Fruit fly (Drosophila melanogaster) whole organism, embryonic: ENCODE data around the gene CG15728.

ENCODE experiments used
- B-H2 ChIP-seq: fragments of 200-800 bp; sonication (Bioruptor generic); optimal IDR thresholded peaks from 2 replicates; lab custom pipeline; 2018; ENCODE audit warnings: missing biosample characterization, mild to moderate bottlenecking, missing genetic modification characterization
- Blimp-1 ChIP-seq: fragments of 200-800 bp; sonication (Bioruptor generic); optimal IDR thresholded peaks from 3 replicates; lab custom pipeline; 2018; ENCODE audit warnings: missing biosample characterization, missing genetic modification characterization, mild to moderate bottlenecking, moderate library complexity, missing genetic modification reagents
- BtbVII ChIP-seq: fragments of 200-800 bp; sonication (Bioruptor generic); optimal IDR thresholded peaks from 3 replicates; lab custom pipeline; 2017; ENCODE audit warnings: missing biosample characterization, mild to moderate bottlenecking, missing genetic modification characterization
- CG10209 ChIP-seq: fragments of 200-800 bp; sonication (Bioruptor generic); optimal IDR thresholded peaks from 3 replicates; lab custom pipeline; 2017; ENCODE audit warnings: missing biosample characterization, mild to moderate bottlenecking, missing genetic modification characterization, missing genetic modification reagents
- CG11085 ChIP-seq: fragments of 200-800 bp; sonication (Bioruptor generic); IDR thresholded peaks from 2 replicates; pipeline ENCODE4 v1.3.6; 2022; ENCODE audit warnings: missing biosample characterization, missing genetic modification characterization
- CG11504 ChIP-seq: fragments of 200-800 bp; sonication (Bioruptor generic); optimal IDR thresholded peaks from 3 replicates; lab custom pipeline; 2019; ENCODE audit warnings: missing biosample characterization, mild to moderate bottlenecking, missing genetic modification characterization, moderate library complexity
- CG14710 ChIP-seq: fragments of 200-800 bp; sonication (Bioruptor generic); optimal IDR thresholded peaks from 3 replicates; lab custom pipeline; 2019; ENCODE audit warnings: missing biosample characterization, mild to moderate bottlenecking, missing genetic modification characterization, moderate library complexity
- CG15601 ChIP-seq: fragments of 200-800 bp; sonication (Bioruptor generic); optimal IDR thresholded peaks from 3 replicates; lab custom pipeline; 2019; ENCODE audit warnings: missing biosample characterization, mild to moderate bottlenecking, missing genetic modification characterization, moderate library complexity
- CG1602 ChIP-seq: fragments of 200-800 bp; sonication (Bioruptor generic); optimal IDR thresholded peaks from 3 replicates; lab custom pipeline; 2016; ENCODE audit warnings: missing biosample characterization, missing genetic modification characterization
- CG16863 ChIP-seq: fragments of 200-800 bp; sonication (Bioruptor generic); optimal IDR thresholded peaks from 3 replicates; lab custom pipeline; 2016; ENCODE audit warnings: missing biosample characterization, missing genetic modification characterization
- CG17328 ChIP-seq: fragments of 200-800 bp; sonication (Bioruptor generic); IDR thresholded peaks from 2 replicates; pipeline ENCODE4 v1.3.6; 2022; ENCODE audit warnings: missing biosample characterization, missing genetic modification characterization
- CG17359 ChIP-seq: fragments of 200-800 bp; sonication (Bioruptor generic); optimal IDR thresholded peaks from 3 replicates; lab custom pipeline; 2018; ENCODE audit warnings: missing biosample characterization, mild to moderate bottlenecking, missing genetic modification characterization, moderate library complexity
- CG17385 ChIP-seq: fragments of 200-800 bp; sonication (Bioruptor generic); optimal IDR thresholded peaks from 3 replicates; lab custom pipeline; 2018; ENCODE audit warnings: missing biosample characterization, mild to moderate bottlenecking, missing genetic modification characterization
- CG17568 ChIP-seq: fragments of 200-800 bp; sonication (Bioruptor generic); optimal IDR thresholded peaks from 2 replicates; lab custom pipeline; 2018; ENCODE audit warnings: missing biosample characterization, mild to moderate bottlenecking, missing genetic modification characterization, moderate library complexity
- CG18476 ChIP-seq: fragments of 200-800 bp; sonication (Bioruptor generic); optimal IDR thresholded peaks from 2 replicates; lab custom pipeline; 2016; ENCODE audit warnings: missing biosample characterization, mild to moderate bottlenecking, missing genetic modification characterization
- CG3281 ChIP-seq: fragments of 200-800 bp; sonication (Bioruptor generic); optimal IDR thresholded peaks from 3 replicates; lab custom pipeline; 2017; ENCODE audit warnings: missing biosample characterization, mild to moderate bottlenecking, missing genetic modification characterization
- CG33213 ChIP-seq: fragments of 200-800 bp; sonication (Bioruptor generic); optimal IDR thresholded peaks from 3 replicates; lab custom pipeline; 2016; ENCODE audit warnings: missing biosample characterization, missing genetic modification characterization
- CG33557 ChIP-seq: fragments of 200-800 bp; sonication (Bioruptor generic); optimal IDR thresholded peaks from 2 replicates; lab custom pipeline; 2019; ENCODE audit warnings: missing biosample characterization, mild to moderate bottlenecking, missing genetic modification characterization, moderate library complexity
- CG4328 ChIP-seq: fragments of 200-800 bp; sonication (Bioruptor generic); optimal IDR thresholded peaks from 3 replicates; lab custom pipeline; 2017; ENCODE audit warnings: missing biosample characterization, missing genetic modification reagents, missing genetic modification characterization
- CG4424 ChIP-seq: fragments of 200-800 bp; sonication (Bioruptor generic); optimal IDR thresholded peaks from 3 replicates; lab custom pipeline; 2016; ENCODE audit warnings: missing biosample characterization, missing genetic modification characterization
- CG6272 ChIP-seq: fragments of 200-800 bp; sonication (Bioruptor generic); IDR thresholded peaks from 2 replicates; pipeline ENCODE4 v1.3.6; 2022; ENCODE audit warnings: missing biosample characterization, missing genetic modification characterization
- CG7372 ChIP-seq: fragments of 200-800 bp; sonication (Bioruptor generic); IDR thresholded peaks from 2 replicates; pipeline ENCODE4 v1.3.6; 2022; ENCODE audit warnings: missing biosample characterization, missing genetic modification characterization
- CG7963 ChIP-seq: fragments of 200-800 bp; sonication (Bioruptor generic); IDR thresholded peaks from 3 replicates; pipeline ENCODE4 v1.3.6; 2022; ENCODE audit warnings: missing biosample characterization, missing genetic modification characterization; ENCODE audit not compliant: partially characterized antibody
- CG8281 ChIP-seq: fragments of 200-800 bp; sonication (Bioruptor generic); optimal IDR thresholded peaks from 2 replicates; lab custom pipeline; 2018; ENCODE audit warnings: missing biosample characterization, mild to moderate bottlenecking, missing genetic modification characterization, moderate library complexity
- Camta ChIP-seq: fragments of 200-800 bp; sonication (Bioruptor generic); optimal IDR thresholded peaks from 2 replicates; lab custom pipeline; 2016; ENCODE audit warnings: missing biosample characterization, missing genetic modification characterization
- CkIIα-i1 ChIP-seq: fragments of 200-800 bp; sonication (Bioruptor generic); IDR thresholded peaks from 2 replicates; pipeline ENCODE4 v1.3.6; 2022; ENCODE audit warnings: missing biosample characterization, missing genetic modification characterization
- MESR4 ChIP-seq: fragments of 200-800 bp; sonication (Bioruptor generic); optimal IDR thresholded peaks from 2 replicates; lab custom pipeline; 2018; ENCODE audit warnings: missing biosample characterization, mild to moderate bottlenecking, missing genetic modification characterization, moderate library complexity
- MTF-1 ChIP-seq: fragments of 200-800 bp; sonication (Bioruptor generic); optimal IDR thresholded peaks from 2 replicates; lab custom pipeline; 2018; ENCODE audit warnings: missing biosample characterization, mild to moderate bottlenecking, missing genetic modification characterization, borderline replicate concordance
- Meics ChIP-seq: fragments of 200-800 bp; sonication (Bioruptor generic); optimal IDR thresholded peaks from 2 replicates; lab custom pipeline; 2017; ENCODE audit warnings: missing biosample characterization, mild to moderate bottlenecking, missing genetic modification characterization
- Usf ChIP-seq: fragments of 200-800 bp; sonication (Bioruptor generic); optimal IDR thresholded peaks from 2 replicates; lab custom pipeline; 2017; ENCODE audit warnings: missing genotype, missing biosample characterization, missing genetic modification characterization
- cwo ChIP-seq: fragments of 200-800 bp; sonication (Bioruptor generic); optimal IDR thresholded peaks from 3 replicates; lab custom pipeline; 2017; ENCODE audit warnings: missing biosample characterization, missing genetic modification characterization, mild to moderate bottlenecking, moderate library complexity, missing genetic modification reagents
- dm ChIP-seq: fragments of 200-800 bp; sonication (Bioruptor generic); optimal IDR thresholded peaks from 3 replicates; lab custom pipeline; 2016; ENCODE audit warnings: missing biosample characterization, missing genetic modification characterization
- fu2 ChIP-seq: fragments of 200-800 bp; sonication (Bioruptor generic); optimal IDR thresholded peaks from 2 replicates; lab custom pipeline; 2016; ENCODE audit warnings: missing biosample characterization, missing genetic modification characterization
- gsb ChIP-seq: fragments of 200-800 bp; sonication (Bioruptor generic); IDR thresholded peaks from 2 replicates; pipeline ENCODE4 v1.3.6; 2022; ENCODE audit warnings: missing biosample characterization, missing genetic modification characterization
- hbn ChIP-seq: fragments of 200-800 bp; sonication (Bioruptor generic); IDR thresholded peaks from 2 replicates; pipeline ENCODE4 v1.3.6; 2022; ENCODE audit warnings: missing biosample characterization, missing genetic modification characterization; ENCODE audit not compliant: partially characterized antibody
- hkb ChIP-seq, 2 experiments: fragments of 200-800 bp in 1 of 2; fragments of >200 bp in 1 of 2; sonication (Bioruptor generic) in 1 of 2; IDR thresholded peaks in 1 of 2; optimal IDR thresholded peaks in 1 of 2; 2 replicates each; pipeline versions ENCODE4 v1.3.6 to Lab custom; 2017 to 2022; ENCODE audit warnings: missing biosample characterization in 1 of 2, missing genetic modification characterization in 1 of 2
- kah ChIP-seq: fragments of 200-800 bp; sonication (Bioruptor generic); optimal IDR thresholded peaks from 2 replicates; lab custom pipeline; 2018; ENCODE audit warnings: missing biosample characterization, mild to moderate bottlenecking, missing genetic modification characterization
- kni ChIP-seq: fragments of 200-800 bp; sonication (Bioruptor generic); optimal IDR thresholded peaks from 3 replicates; lab custom pipeline; 2017; ENCODE audit warnings: mild to moderate bottlenecking, missing biosample characterization, missing genetic modification reagents, missing genetic modification characterization
- otp ChIP-seq: fragments of 200-800 bp; sonication (Bioruptor generic); IDR thresholded peaks from 3 replicates; pipeline ENCODE4, ENCODE4 v1.3.6; 2022; ENCODE audit warnings: missing biosample characterization, missing genetic modification characterization
- pho ChIP-seq: fragments of 200-800 bp; sonication (Bioruptor generic); optimal IDR thresholded peaks from 2 replicates; lab custom pipeline; 2016; ENCODE audit warnings: missing biosample characterization, missing genetic modification characterization
- psq ChIP-seq: fragments of 200-800 bp; sonication (Bioruptor generic); optimal IDR thresholded peaks from 2 replicates; lab custom pipeline; 2017; ENCODE audit warnings: missing biosample characterization, missing genetic modification characterization
- sc ChIP-seq, 3 experiments: fragments of >200 bp in 2 of 3; fragments of 200-800 bp in 1 of 3; sonication (Bioruptor generic) in 1 of 3; optimal IDR thresholded peaks; 2 replicates in 2 of 3; 3 replicates in 1 of 3; lab custom pipeline; 2017; ENCODE audit warnings: mild to moderate bottlenecking in 1 of 3, missing biosample characterization in 1 of 3, missing genetic modification characterization in 1 of 3, missing genetic modification reagents in 1 of 3
- scrt ChIP-seq: fragments of 200-800 bp; sonication (Bioruptor generic); optimal IDR thresholded peaks from 2 replicates; lab custom pipeline; 2018; ENCODE audit warnings: missing biosample characterization, mild to moderate bottlenecking, missing genetic modification characterization, moderate library complexity
- sd ChIP-seq: fragments of 200-800 bp; sonication (Bioruptor generic); optimal IDR thresholded peaks from 3 replicates; lab custom pipeline; 2018; ENCODE audit warnings: missing biosample characterization, mild to moderate bottlenecking, missing genetic modification characterization, moderate library complexity
- tin ChIP-seq: fragments of 200-800 bp; sonication (Bioruptor generic); optimal IDR thresholded peaks from 3 replicates; lab custom pipeline; 2016; ENCODE audit warnings: missing biosample characterization, missing genetic modification characterization
- wek ChIP-seq: fragments of 200-800 bp; sonication (Bioruptor generic); optimal IDR thresholded peaks from 3 replicates; lab custom pipeline; 2018; ENCODE audit warnings: missing biosample characterization, mild to moderate bottlenecking, missing genetic modification characterization, moderate library complexity

CG15728 gene

DNA sequence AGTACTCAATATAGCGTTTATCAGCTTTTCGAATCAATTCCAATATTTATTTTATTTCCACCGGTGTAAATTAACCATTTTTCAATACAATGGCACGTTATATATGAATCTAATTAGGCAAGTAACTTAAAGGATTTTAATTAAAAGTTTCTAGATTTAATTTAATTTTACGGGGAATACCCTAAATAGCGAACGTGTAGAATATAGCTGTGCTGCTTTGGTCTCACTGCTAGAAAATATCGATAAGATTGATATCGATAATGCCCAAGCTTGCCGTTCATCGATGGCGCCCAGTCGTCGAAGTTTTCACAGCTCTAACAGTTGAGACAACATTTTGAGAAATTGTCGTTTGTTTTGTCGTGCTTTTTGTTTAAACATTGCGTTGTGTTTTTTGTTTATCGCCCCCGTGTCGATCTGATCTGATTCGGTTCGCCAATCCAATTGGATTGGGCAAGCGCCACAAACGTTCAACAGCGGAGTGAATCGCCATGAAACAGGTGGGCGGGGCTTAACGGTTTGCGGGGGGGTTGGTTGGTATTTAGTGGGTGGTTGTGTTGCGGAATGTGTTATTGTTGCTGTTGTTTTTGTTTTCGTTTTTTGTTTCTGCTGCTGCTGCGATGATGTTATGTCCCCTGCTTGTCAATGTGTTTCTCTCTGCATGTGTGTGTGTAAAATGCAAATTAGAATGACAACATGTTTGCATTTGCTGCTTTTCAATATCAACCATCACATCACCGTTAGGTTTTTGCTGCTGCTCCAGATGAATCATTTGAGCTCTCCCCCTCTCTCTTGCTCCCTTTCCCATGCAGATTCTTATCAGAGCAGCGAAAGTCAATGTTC lies 7.4 kb downstream of the CG15728 start, which contains the start of gene Tomosyn (continued):
- TF ChIP-seq otp (no peak), gsb (GFP tag; lab: Robert Waterston, UW) (no peak), CG17568 (no peak), CG7372 (GFP tag; lab: Robert Waterston, UW) (no peak), cwo (GFP tag; lab: Kevin White, UChicago) (no peak), CG14710 (tag; lab: Kevin White, UChicago) (peak; percentile 53), sd (tag; lab: Kevin White, UChicago) (peak; percentile 98), CG6272 (0 out of 2 replicates have a peak, but pooled peaks have one; percentile 15), Usf (GFP tag; lab: Kevin White, UChicago) (no peak), scrt (GFP tag; lab: Kevin White, UChicago) (peak; percentile 84), CG16863 (GFP tag; lab: Kevin White, UChicago) (peak; percentile 18), Meics (GFP tag; lab: Kevin White, UChicago) (peak; percentile 20), CG17328 (GFP tag; lab: Robert Waterston, UW) (0 out of 2 replicates have a peak, but pooled peaks have one; percentile 40), CG15601 (no peak), MTF-1 (GFP tag; lab: Kevin White, UChicago) (no peak), CG33557 (GFP tag; lab: Kevin White, UChicago) (peak; percentile 13), BtbVII (peak; percentile 4), CG11085 (GFP tag; lab: Robert Waterston, UW) (no peak; the same call in 1 of the 2 replicates), CkIIα-i1 (GFP tag; lab: Robert Waterston, UW) (no peak), CG10209 (GFP tag; lab: Kevin White, UChicago) (no peak), kah (GFP tag; lab: Kevin White, UChicago) (peak; percentile 85), wek (GFP tag; lab: Kevin White, UChicago) (peak; percentile 94), CG4424 (GFP tag; lab: Kevin White, UChicago) (peak; percentile 22), MESR4 (peak; percentile 70), hbn (GFP tag; lab: Robert Waterston, UW) (peak; percentile 72), kni (GFP tag; lab: Kevin White, UChicago) (no peak), CG7963 (GFP tag; lab: Robert Waterston, UW) (peak; percentile 70), CG3281 (no peak), sc (optimal IDR thresholded peaks at IDR 0.05; lab: Kevin White, UChicago) (no peak), sc (GFP tag; optimal IDR thresholded peaks at IDR 0.05; lab: Kevin White, UChicago) (no peak), CG17385 (GFP tag; lab: Kevin White, UChicago) (no peak), CG11504 (tag; lab: Kevin White, UChicago) (peak; percentile 65), psq (GFP tag; lab: Kevin White, UChicago) (no peak), CG17359 (tag; lab: Kevin White, UChicago) (peak; percentile 52), pho (peak; percentile 26), Blimp-1 (GFP tag; lab: Kevin White, UChicago) (peak; percentile 46), CG33213 (no peak), tin (GFP tag; lab: Kevin White, UChicago) (peak; percentile 42), CG4328 (GFP tag; lab: Kevin White, UChicago) (no peak), CG18476 (GFP tag; lab: Kevin White, UChicago) (no peak), fu2 (GFP tag; lab: Kevin White, UChicago) (peak; percentile 2), Camta (no peak), hkb (optimal IDR thresholded peaks at IDR 0.05; lab: Kevin White, UChicago) (no peak), hkb (GFP tag; IDR thresholded peaks at IDR 0.05; lab: Robert Waterston, UW) (peak; percentile 56), CG1602 (no peak), CG8281 (tag; lab: Kevin White, UChicago) (no peak), B-H2 (GFP tag; lab: Kevin White, UChicago) (peak; percentile 16), dm (GFP tag; lab: Kevin White, UChicago) (no peak)
